Worm (Caenorhabditis elegans): ENCODE results near the gene gpa-5.

The gpa-5 gene

ce11 chrX:2116304-2116867, 4.5 kb downstream of the gpa-5 start (continued):
- TF ChIP-seq lin-13 (GFP tag; optimal IDR thresholded peaks at IDR 0.05) (no peak), lsy-2 (tag; optimal IDR thresholded peaks at IDR 0.05) (no peak)

ce11 chrX:2114171-2114570, 6.7 kb downstream of the gpa-5 start:
- TF ChIP-seq egl-27 (tag; optimal IDR thresholded peaks at IDR 0.05) (no peak), irx-1 (tag; optimal IDR thresholded peaks at IDR 0.05) (no peak), ceh-90 (tag; optimal IDR thresholded peaks at IDR 0.05) (no peak), unc-62 (GFP tag; optimal IDR thresholded peaks at IDR 0.05) (no peak), Y116A8C.19 (tag; optimal IDR thresholded peaks at IDR 0.05; ENCODE audit: borderline replicate concordance) (no peak), lin-35 (GFP tag; optimal IDR thresholded peaks at IDR 0.05) (no peak), rnt-1 (tag; optimal IDR thresholded peaks at IDR 0.05) (no peak), nhr-85 (tag) (no peak), lin-14 (GFP tag; optimal IDR thresholded peaks at IDR 0.05) (no peak)

- no peak for TF ChIP-seq nhr-77 (tag; optimal IDR thresholded peaks at IDR 0.05)
- TF ChIP-seq nhr-20 (tag; optimal IDR thresholded peaks at IDR 0.05) = no peak
- no peak for TF ChIP-seq fos-1 (tag; optimal IDR thresholded peaks at IDR 0.05)
- no peak for TF ChIP-seq nhr-90 (tag; optimal IDR thresholded peaks at IDR 0.05; ENCODE audit: poor library complexity)
- no peak for TF ChIP-seq nhr-28 (tag; optimal IDR thresholded peaks at IDR 0.05)
- no peak for TF ChIP-seq lin-14 (GFP tag; optimal IDR thresholded peaks at IDR 0.05)
- no peak for TF ChIP-seq lin-39 (tag; optimal IDR thresholded peaks at IDR 0.05)
- TF ChIP-seq nhr-84 (tag; optimal IDR thresholded peaks at IDR 0.05) = no peak
- TF ChIP-seq F16B12.6 (tag; optimal IDR thresholded peaks at IDR 0.05) = no peak
- no peak for TF ChIP-seq unc-62 (GFP tag; optimal IDR thresholded peaks at IDR 0.05)
- no peak for TF ChIP-seq rnt-1 (tag; optimal IDR thresholded peaks at IDR 0.05)
- TF ChIP-seq nhr-85 (tag) = no peak
- no peak for TF ChIP-seq lsy-2 (tag; optimal IDR thresholded peaks at IDR 0.05)
- no peak for TF ChIP-seq lin-35 (GFP tag; optimal IDR thresholded peaks at IDR 0.05)
These were observed 7.9 kb downstream of the gpa-5 start, which contains the start of gene bus-5 for ce11 chrX:2113004-2113403. Gene bus-5, minus strand, starts transcription at chrX:2113104.

- TF ChIP-seq nhr-85 (tag) (no peak), hlh-4 (tag; optimal IDR thresholded peaks at IDR 0.05) (no peak), tlp-1 (tag; optimal IDR thresholded peaks at IDR 0.05) (no peak), nhr-237 (tag; optimal IDR thresholded peaks at IDR 0.05) (no peak), ceh-88 (GFP tag; IDR thresholded peaks at IDR 0.05) (no peak), unc-62 (GFP tag; optimal IDR thresholded peaks at IDR 0.05) (no peak), fkh-4 (tag; optimal IDR thresholded peaks at IDR 0.05; ENCODE audit: borderline replicate concordance) (no peak), ceh-63 (GFP tag; optimal IDR thresholded peaks at IDR 0.05) (no peak), lin-39 (tag; optimal IDR thresholded peaks at IDR 0.05) (no peak), fos-1 (tag; optimal IDR thresholded peaks at IDR 0.05) (no peak), skn-1 (tag; optimal IDR thresholded peaks at IDR 0.05) (no peak), grh-1 (GFP tag; IDR thresholded peaks at IDR 0.05) (no peak), fkh-10 (GFP tag; optimal IDR thresholded peaks at IDR 0.05) (no peak), unc-98 (GFP tag; IDR thresholded peaks at IDR 0.05) (no peak), nhr-20 (tag; optimal IDR thresholded peaks at IDR 0.05) (no peak), tbx-2 (tag; optimal IDR thresholded peaks at IDR 0.05) (no peak)
These were observed 10.1 kb downstream of the gpa-5 start for ce11 chrX:2110603-2111327.

ce11 chrX:2108682-2109081, 12.2 kb downstream of the gpa-5 start, which contains the start of gene F53B1.2:
Gene F53B1.2, plus strand, starts transcription at chrX:2108982.
- no peak for TF ChIP-seq egl-27 (tag; optimal IDR thresholded peaks at IDR 0.05)
- no peak for TF ChIP-seq zag-1 (tag; optimal IDR thresholded peaks at IDR 0.05)
- TF ChIP-seq Y116A8C.19 (tag; optimal IDR thresholded peaks at IDR 0.05; ENCODE audit: borderline replicate concordance) = no peak
- TF ChIP-seq ceh-82 (tag; optimal IDR thresholded peaks at IDR 0.05) = no peak

Measured in whole organism, L1 larva.